Fruit fly (Drosophila melanogaster): ENCODE data around the gene CG8671.

The CG8671 gene

dm6 chr2L:21303655-21304532, 41.1 kb downstream of the CG8671 start:
- no peak for TF ChIP-seq Pif1B (GFP tag; optimal IDR thresholded peaks at IDR 0.05)
- no peak for TF ChIP-seq CG14655 (GFP tag; optimal IDR thresholded peaks at IDR 0.05)
- TF ChIP-seq CG17806 (tag; optimal IDR thresholded peaks at IDR 0.05): no peak
- TF ChIP-seq CG12605 (GFP tag; IDR thresholded peaks at IDR 0.05): no peak
- TF ChIP-seq Ets98B (GFP tag; IDR thresholded peaks at IDR 0.05): no peak
- TF ChIP-seq CG8159 (tag; optimal IDR thresholded peaks at IDR 0.05): no peak
- no peak for TF ChIP-seq fd96Ca (GFP tag; IDR thresholded peaks at IDR 0.05)
- no peak for TF ChIP-seq CG10348 (GFP tag; IDR thresholded peaks at IDR 0.05)
- no peak for TF ChIP-seq D1 (tag; optimal IDR thresholded peaks at IDR 0.05)
- no peak for TF ChIP-seq CG34367 (tag; optimal IDR thresholded peaks at IDR 0.05)
- TF ChIP-seq CG13204 (GFP tag; optimal IDR thresholded peaks at IDR 0.05): no peak
- no peak for TF ChIP-seq Snoo (tag; optimal IDR thresholded peaks at IDR 0.05)
- TF ChIP-seq EcR (GFP tag; optimal IDR thresholded peaks at IDR 0.05): no peak

DNA sequence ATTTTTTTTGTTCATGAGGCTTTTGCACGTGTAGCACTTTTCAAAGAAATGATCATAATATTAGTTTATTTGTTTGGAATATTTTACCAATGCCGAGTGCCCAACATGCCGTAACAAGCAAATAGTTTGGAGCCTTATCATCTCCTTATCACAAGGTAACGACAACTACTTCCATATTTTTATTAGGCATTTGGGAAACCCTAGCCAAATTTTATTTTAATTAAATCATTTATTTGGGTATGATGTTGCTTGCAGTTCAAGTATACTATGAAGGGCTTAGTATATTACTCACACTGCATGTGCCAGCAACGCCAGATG, 41.7 kb downstream of the CG8671 start:
- TF ChIP-seq EcR (GFP tag; optimal IDR thresholded peaks at IDR 0.05): no peak
- TF ChIP-seq CG12605 (GFP tag; IDR thresholded peaks at IDR 0.05): no peak
- TF ChIP-seq Pif1A (GFP tag; optimal IDR thresholded peaks at IDR 0.05): no peak
- no peak for TF ChIP-seq CG4496 (GFP tag; IDR thresholded peaks at IDR 0.05)
- no peak for TF ChIP-seq gl (tag; optimal IDR thresholded peaks at IDR 0.05)
- no peak for TF ChIP-seq Ets98B (GFP tag; IDR thresholded peaks at IDR 0.05)
- no peak for TF ChIP-seq CG32121 (GFP tag; IDR thresholded peaks at IDR 0.05)
- no peak for TF ChIP-seq CG10348 (GFP tag; IDR thresholded peaks at IDR 0.05)
- TF ChIP-seq CG8159 (tag; optimal IDR thresholded peaks at IDR 0.05): no peak
- TF ChIP-seq rn (GFP tag; IDR thresholded peaks at IDR 0.05): no peak
- no peak for TF ChIP-seq CG17806 (tag; optimal IDR thresholded peaks at IDR 0.05)
- no peak for TF ChIP-seq CG15710 (tag; optimal IDR thresholded peaks at IDR 0.05)
- no peak for TF ChIP-seq Pif1B (GFP tag; optimal IDR thresholded peaks at IDR 0.05)
- no peak for TF ChIP-seq CG9948 (tag; optimal IDR thresholded peaks at IDR 0.05)
- no peak for TF ChIP-seq Snoo (tag; optimal IDR thresholded peaks at IDR 0.05)
- no peak for TF ChIP-seq CG34367 (tag; optimal IDR thresholded peaks at IDR 0.05)
- TF ChIP-seq CG13204 (GFP tag; optimal IDR thresholded peaks at IDR 0.05): no peak
- no peak for TF ChIP-seq fd96Ca (GFP tag; IDR thresholded peaks at IDR 0.05)
- TF ChIP-seq CG8301 (tag; optimal IDR thresholded peaks at IDR 0.05): no peak
- TF ChIP-seq D1 (tag; optimal IDR thresholded peaks at IDR 0.05): no peak

DNA sequence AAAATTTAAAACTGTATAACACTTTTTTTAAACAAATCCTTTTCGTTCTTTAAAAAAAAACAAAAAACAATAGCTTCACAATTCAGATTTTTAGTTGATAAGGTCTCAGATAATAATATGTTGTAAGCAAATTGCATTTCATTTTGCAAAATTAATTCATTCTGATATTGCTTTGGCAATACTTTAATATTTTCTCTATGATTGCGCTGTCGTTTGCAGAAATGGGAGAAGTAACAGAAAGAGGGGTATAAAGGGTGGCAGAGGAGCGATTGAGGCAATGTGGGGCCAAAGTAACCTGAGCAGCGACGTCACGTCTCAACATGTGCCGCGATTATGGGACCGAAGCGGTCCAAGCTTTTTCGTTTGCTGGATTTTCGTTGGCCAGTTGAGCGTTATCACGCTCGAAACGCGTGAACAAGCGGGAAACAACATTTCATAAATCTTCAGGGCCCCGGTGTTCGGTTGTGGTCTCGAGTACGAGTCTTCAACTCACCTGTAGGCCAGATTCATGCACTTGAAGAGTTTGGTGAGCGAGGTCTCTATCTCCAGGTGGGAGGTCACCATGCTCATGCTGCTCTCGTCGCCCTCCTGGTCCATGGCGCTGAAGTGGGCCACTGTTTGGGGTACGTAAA, 45.2 kb downstream of the CG8671 start:
- TF ChIP-seq CG8159 (tag; optimal IDR thresholded peaks at IDR 0.05) (no peak), EcR (GFP tag; optimal IDR thresholded peaks at IDR 0.05) (no peak), D1 (tag; optimal IDR thresholded peaks at IDR 0.05) (no peak), CG32121 (GFP tag; IDR thresholded peaks at IDR 0.05) (no peak), Pif1B (GFP tag; optimal IDR thresholded peaks at IDR 0.05) (no peak), gl (tag; optimal IDR thresholded peaks at IDR 0.05) (no peak), CG9948 (tag; optimal IDR thresholded peaks at IDR 0.05) (no peak), CG4496 (GFP tag; IDR thresholded peaks at IDR 0.05) (no peak), CG17806 (tag; optimal IDR thresholded peaks at IDR 0.05) (no peak), CG10348 (GFP tag; IDR thresholded peaks at IDR 0.05) (no peak), Ets98B (GFP tag; IDR thresholded peaks at IDR 0.05) (no peak), Pif1A (GFP tag; optimal IDR thresholded peaks at IDR 0.05) (no peak), Snoo (tag; optimal IDR thresholded peaks at IDR 0.05) (no peak), CG8301 (tag; optimal IDR thresholded peaks at IDR 0.05) (no peak)

- TF ChIP-seq CG12605 (GFP tag; IDR thresholded peaks at IDR 0.05) (no peak; the same call in 1 of the 2 replicates), D1 (tag; optimal IDR thresholded peaks at IDR 0.05) (peak; percentile 20), CG15710 (tag; optimal IDR thresholded peaks at IDR 0.05) (no peak), fd96Ca (GFP tag; IDR thresholded peaks at IDR 0.05) (no peak), CG14655 (GFP tag; optimal IDR thresholded peaks at IDR 0.05) (no peak), rn (GFP tag; IDR thresholded peaks at IDR 0.05) (no peak), CG32121 (GFP tag; IDR thresholded peaks at IDR 0.05) (peak; percentile 38; the same call in 1 of the 2 replicates), EcR (GFP tag; optimal IDR thresholded peaks at IDR 0.05) (peak; percentile 86), Snoo (tag; optimal IDR thresholded peaks at IDR 0.05) (no peak), Pif1B (GFP tag; optimal IDR thresholded peaks at IDR 0.05) (no peak), CG13204 (GFP tag; optimal IDR thresholded peaks at IDR 0.05) (peak; percentile 71), Pif1A (GFP tag; optimal IDR thresholded peaks at IDR 0.05) (no peak), CG10348 (GFP tag; IDR thresholded peaks at IDR 0.05) (no peak), CG17806 (tag; optimal IDR thresholded peaks at IDR 0.05) (no peak), gl (tag; optimal IDR thresholded peaks at IDR 0.05) (peak; percentile 12)
Measured at dm6 chr2L:21309058-21309753, 46.5 kb downstream of the CG8671 start.

dm6 chr2L:21309754-21310426, 47.1 kb downstream of the CG8671 start, which contains the start of gene Mondo:
Mondo (minus strand) TSS chr2L:21310050.
- TF ChIP-seq CG10348 (GFP tag; IDR thresholded peaks at IDR 0.05) (no peak), Ets98B (GFP tag; IDR thresholded peaks at IDR 0.05) (no peak; the same call in 1 of the 2 replicates), CG14655 (GFP tag; optimal IDR thresholded peaks at IDR 0.05) (peak; percentile 33), CG13204 (GFP tag; optimal IDR thresholded peaks at IDR 0.05) (no peak), rn (GFP tag; IDR thresholded peaks at IDR 0.05) (no peak), Pif1A (GFP tag; optimal IDR thresholded peaks at IDR 0.05) (peak; percentile 10), CG8159 (tag; optimal IDR thresholded peaks at IDR 0.05) (no peak), fd96Ca (GFP tag; IDR thresholded peaks at IDR 0.05) (no peak; the same call in 1 of the 3 replicates), CG32121 (GFP tag; IDR thresholded peaks at IDR 0.05) (peak; percentile 36; the same call in 1 of the 2 replicates), CG4496 (GFP tag; IDR thresholded peaks at IDR 0.05) (peak; percentile 38; the same call in 1 of the 3 replicates), D1 (tag; optimal IDR thresholded peaks at IDR 0.05) (no peak), CG9948 (tag; optimal IDR thresholded peaks at IDR 0.05) (no peak), Snoo (tag; optimal IDR thresholded peaks at IDR 0.05) (peak; percentile 3), CG34367 (tag; optimal IDR thresholded peaks at IDR 0.05) (no peak), EcR (GFP tag; optimal IDR thresholded peaks at IDR 0.05) (no peak), CG17806 (tag; optimal IDR thresholded peaks at IDR 0.05) (peak; percentile 36)
